Worm (Caenorhabditis elegans) whole organism, L1 larva: ENCODE results near the gene arrd-5.

Source experiments
- C16A3.4 ChIP-seq: fragments of 150-350 bp; optimal IDR thresholded peaks from 2 replicates; lab custom pipeline; 2014; ENCODE audit warnings: missing biosample characterization, missing genetic modification characterization
- hlh-17 ChIP-seq: fragments of 200-800 bp; sonication (Bioruptor generic); optimal IDR thresholded peaks from 2 replicates; lab custom pipeline; 2018; ENCODE audit warnings: missing genetic modification characterization, mild to moderate bottlenecking, missing compliant biosample characterization, moderate library complexity, borderline replicate concordance
- nhr-11 ChIP-seq: fragments of 150-350 bp; optimal IDR thresholded peaks from 2 replicates; lab custom pipeline; 2014; ENCODE audit warnings: missing biosample characterization, missing genetic modification characterization
- nhr-19 ChIP-seq: fragments of 200-800 bp; sonication (Bioruptor generic); conservative IDR thresholded peaks from 2 replicates; pipeline ENCODE4 v1.3.6; 2022; ENCODE audit warnings: missing genetic modification characterization, missing compliant biosample characterization
- pqm-1 ChIP-seq: sonication (generic microtip); optimal IDR thresholded peaks from 3 replicates; lab custom pipeline; 2017; ENCODE audit warnings: missing biosample characterization, missing genetic modification characterization
- skn-1 ChIP-seq: fragments of 150-350 bp; optimal IDR thresholded peaks from 2 replicates; lab custom pipeline; 2014; ENCODE audit warnings: missing biosample characterization, missing genetic modification characterization
- snpc-4 ChIP-seq: fragments of 150-350 bp; optimal IDR thresholded peaks from 2 replicates; lab custom pipeline; 2014; ENCODE audit warnings: missing biosample characterization, missing genetic modification characterization
- unc-130 ChIP-seq: fragments of 150-350 bp; optimal IDR thresholded peaks from 2 replicates; lab custom pipeline; 2017; ENCODE audit warnings: missing biosample characterization, missing genetic modification characterization, inconsistent platforms

- no peak for TF ChIP-seq nhr-11 (tag; lab: Kevin White, UChicago)
- TF ChIP-seq unc-130 (tag; lab: Kevin White, UChicago), result no peak
- TF ChIP-seq C16A3.4 (tag; lab: Kevin White, UChicago), result no peak
- TF ChIP-seq nhr-19 (GFP tag; lab: Robert Waterston, UW), result no peak
- no peak for TF ChIP-seq hlh-17 (GFP tag; lab: Kevin White, UChicago)
- no peak for TF ChIP-seq pqm-1 (tag; lab: Kevin White, UChicago)
- TF ChIP-seq snpc-4, result no peak
- TF ChIP-seq skn-1 (tag; lab: Kevin White, UChicago), result no peak
These were observed 4.0 kb upstream of the arrd-5 start, which contains the start of gene ZK938.12 for ce11 chrII:9831033-9831432.
